Fruit fly (Drosophila melanogaster): ENCODE results near the gene esc.
A peak's percentile ranks its signal among the peaks of the same experiment; 100 is the strongest.

dm6 chr2L:11807697-11808226 is 21.4 kb downstream of the esc start:
- TF ChIP-seq EcR (GFP tag; optimal IDR thresholded peaks at IDR 0.05) (peak; percentile 71), CG15710 (tag; optimal IDR thresholded peaks at IDR 0.05) (no peak), Pif1B (GFP tag; optimal IDR thresholded peaks at IDR 0.05) (peak; percentile 44), CG32121 (GFP tag; IDR thresholded peaks at IDR 0.05) (peak; percentile 70), rn (GFP tag; IDR thresholded peaks at IDR 0.05) (no peak), Snoo (tag; optimal IDR thresholded peaks at IDR 0.05) (peak; percentile 5), Ets98B (GFP tag; IDR thresholded peaks at IDR 0.05) (peak; percentile 25), CG10348 (GFP tag; IDR thresholded peaks at IDR 0.05) (no peak), CG17806 (tag; optimal IDR thresholded peaks at IDR 0.05) (peak; percentile 9)
